Fruit fly (Drosophila melanogaster) whole organism, adult: ENCODE data around the gene CG31697.

Source experiments
- CG11617 ChIP-seq: fragments of 200-800 bp; sonication (Bioruptor generic); optimal IDR thresholded peaks from 2 replicates; lab custom pipeline; 2017; ENCODE audit warnings: mild to moderate bottlenecking, missing biosample characterization, missing genetic modification reagents, missing genetic modification characterization
- CG14711 ChIP-seq: fragments of 200-800 bp; sonication (Bioruptor generic); optimal IDR thresholded peaks from 2 replicates; lab custom pipeline; 2018; ENCODE audit warnings: missing biosample characterization, mild to moderate bottlenecking, missing genetic modification characterization, moderate library complexity
- CG33017 ChIP-seq: fragments of 200-800 bp; sonication (Bioruptor generic); optimal IDR thresholded peaks from 2 replicates; lab custom pipeline; 2018; ENCODE audit warnings: missing biosample characterization, mild to moderate bottlenecking, missing genetic modification characterization, moderate library complexity

DNA sequence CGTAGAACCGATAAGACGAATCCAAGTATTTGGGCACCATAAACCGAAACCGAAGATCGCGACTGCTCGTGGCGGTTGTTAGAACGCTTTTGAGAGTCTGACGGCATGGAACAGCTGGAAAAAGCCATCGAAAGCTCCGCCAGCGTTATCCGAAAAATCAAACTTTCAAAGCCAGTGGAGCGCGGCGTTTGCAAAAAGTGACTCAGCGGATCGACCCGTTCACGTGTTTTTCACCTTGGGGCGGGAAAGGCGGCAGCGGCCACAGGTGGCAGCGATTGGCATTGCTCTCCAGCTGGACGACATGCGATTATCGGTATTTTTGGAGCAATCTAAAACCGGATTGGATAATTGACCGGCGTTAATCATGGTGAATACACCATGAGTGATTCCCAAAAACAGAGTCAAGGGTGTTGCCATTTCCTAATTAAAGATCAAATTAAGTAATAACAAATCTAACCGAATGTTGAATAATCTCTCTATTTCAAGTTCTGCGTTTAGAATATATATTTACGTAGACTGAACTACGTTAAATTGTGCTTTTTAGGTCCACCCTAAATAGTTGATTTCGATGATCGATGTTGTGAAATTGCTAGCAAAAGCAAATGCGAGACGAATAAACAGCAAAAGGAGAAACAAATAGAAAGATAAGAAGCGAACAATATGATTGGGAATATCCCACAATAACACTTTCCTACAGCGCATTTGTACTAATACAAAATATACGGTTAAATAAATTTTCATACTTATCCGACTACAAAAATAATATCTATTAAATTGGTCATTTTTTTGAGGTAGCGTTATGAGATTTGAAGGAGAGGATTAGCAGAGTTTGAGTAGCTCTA is 11.8 kb downstream of the CG31697 start, which contains the start of gene CG10337:
- peak; percentile 67 for TF ChIP-seq CG14711
- TF ChIP-seq CG11617 (GFP tag; lab: Kevin White, UChicago), result peak; percentile 85
- TF ChIP-seq CG33017 (tag; lab: Kevin White, UChicago), result peak; percentile 73
